Worm (Caenorhabditis elegans) whole organism, L2 larva: ENCODE data around the gene F58A3.4.
A peak's percentile ranks its signal among the peaks of the same experiment; 100 is the strongest.

Experiments used
- C34F6.9 ChIP-seq: fragments of 150-350 bp; optimal IDR thresholded peaks from 2 replicates; lab custom pipeline; 2014; ENCODE audit warnings: missing biosample characterization, missing genetic modification characterization
- F13H6.1 ChIP-seq: sonication (generic microtip); optimal IDR thresholded peaks from 2 replicates; lab custom pipeline; 2016; ENCODE audit warnings: missing genetic modification characterization, missing compliant biosample characterization
- R02D3.7 ChIP-seq: fragments of 150-350 bp; optimal IDR thresholded peaks from 2 replicates; lab custom pipeline; 2014; ENCODE audit warnings: missing biosample characterization, missing genetic modification characterization
- Y55F3AM.14 ChIP-seq: fragments of 200-800 bp; sonication (Bioruptor generic); optimal IDR thresholded peaks from 2 replicates; lab custom pipeline; 2018; ENCODE audit warnings: mild to moderate bottlenecking, missing genetic modification characterization, missing compliant biosample characterization
- ZK546.5 ChIP-seq: sonication (generic microtip); optimal IDR thresholded peaks from 2 replicates; lab custom pipeline; 2017; ENCODE audit warnings: missing biosample characterization, missing genetic modification characterization
- alr-1 ChIP-seq: fragments of 150-350 bp; optimal IDR thresholded peaks from 2 replicates; lab custom pipeline; 2014; ENCODE audit warnings: missing biosample characterization, missing genetic modification characterization
- aly-2 ChIP-seq: fragments of 150-350 bp; optimal IDR thresholded peaks from 2 replicates; lab custom pipeline; 2014; ENCODE audit warnings: missing biosample characterization, missing genetic modification characterization
- blmp-1 ChIP-seq: sonication (generic microtip); optimal IDR thresholded peaks from 2 replicates; lab custom pipeline; 2017; ENCODE audit warnings: missing genetic modification characterization, mild to moderate bottlenecking, missing compliant biosample characterization, antibody characterized with exemption, moderate library complexity; ENCODE audit not compliant: insufficient read depth
- ceh-16 ChIP-seq: fragments of 150-350 bp; optimal IDR thresholded peaks from 2 replicates; lab custom pipeline; 2014; ENCODE audit warnings: missing biosample characterization, missing genetic modification characterization
- ceh-82 ChIP-seq: fragments of 150-350 bp; optimal IDR thresholded peaks from 2 replicates; lab custom pipeline; 2014; ENCODE audit warnings: missing biosample characterization, missing genetic modification characterization
- dmd-4 ChIP-seq: sonication (generic microtip); optimal IDR thresholded peaks from 2 replicates; lab custom pipeline; 2017; ENCODE audit warnings: missing biosample characterization, missing genetic modification characterization
- egl-27 ChIP-seq: sonication (generic microtip); optimal IDR thresholded peaks from 3 replicates; lab custom pipeline; 2017; ENCODE audit warnings: missing biosample characterization, missing genetic modification reagents, missing genetic modification characterization
- elt-1 ChIP-seq: fragments of 150-350 bp; optimal IDR thresholded peaks from 2 replicates; lab custom pipeline; 2014; ENCODE audit warnings: missing biosample characterization, missing genetic modification characterization
- fos-1 ChIP-seq: fragments of 150-350 bp; optimal IDR thresholded peaks from 2 replicates; lab custom pipeline; 2014; ENCODE audit warnings: missing biosample characterization, missing genetic modification characterization
- gmeb-1 ChIP-seq: fragments of 150-350 bp; optimal IDR thresholded peaks from 2 replicates; lab custom pipeline; 2014; ENCODE audit warnings: missing biosample characterization, missing genetic modification characterization
- lin-11 ChIP-seq: fragments of 150-350 bp; sonication (generic microtip); optimal IDR thresholded peaks from 2 replicates; lab custom pipeline; 2014; ENCODE audit warnings: missing biosample characterization, missing genetic modification characterization, inconsistent platforms, mixed read lengths
- lin-13 ChIP-seq: fragments of 150-350 bp; optimal IDR thresholded peaks from 2 replicates; lab custom pipeline; 2014; ENCODE audit warnings: missing biosample characterization, missing genetic modification reagents, missing genetic modification characterization
- mab-5 ChIP-seq: fragments of 150-350 bp; optimal IDR thresholded peaks from 2 replicates; lab custom pipeline; 2014; ENCODE audit warnings: missing biosample characterization, missing genetic modification characterization
- mbf-1 ChIP-seq: sonication (generic microtip); optimal IDR thresholded peaks from 2 replicates; lab custom pipeline; 2017; ENCODE audit warnings: missing biosample characterization, missing genetic modification characterization
- mdl-1 ChIP-seq, 2 experiments: fragments of 150-350 bp in 1 of 2; sonication (generic microtip) in 1 of 2; optimal IDR thresholded peaks; 2 replicates each; lab custom pipeline; 2017; ENCODE audit warnings: missing biosample characterization in 2 of 2, missing genetic modification characterization in 2 of 2
- nhr-10 ChIP-seq: sonication (generic microtip); optimal IDR thresholded peaks from 2 replicates; lab custom pipeline; 2017; ENCODE audit warnings: missing biosample characterization, missing genetic modification characterization
- nhr-11 ChIP-seq: fragments of 150-350 bp; optimal IDR thresholded peaks from 2 replicates; lab custom pipeline; 2014; ENCODE audit warnings: missing biosample characterization, missing genetic modification characterization
- nhr-12 ChIP-seq: fragments of 150-350 bp; optimal IDR thresholded peaks from 2 replicates; lab custom pipeline; 2014; ENCODE audit warnings: missing biosample characterization, missing genetic modification characterization
- nhr-129 ChIP-seq: fragments of 150-350 bp; optimal IDR thresholded peaks from 2 replicates; lab custom pipeline; 2014; ENCODE audit warnings: missing biosample characterization, missing genetic modification characterization
- nhr-21 ChIP-seq: fragments of 150-350 bp; optimal IDR thresholded peaks from 2 replicates; lab custom pipeline; 2014; ENCODE audit warnings: missing biosample characterization, missing genetic modification characterization
- nhr-23 ChIP-seq: fragments of 150-350 bp; optimal IDR thresholded peaks from 2 replicates; lab custom pipeline; 2014; ENCODE audit warnings: missing biosample characterization, missing genetic modification reagents, missing genetic modification characterization
- nhr-237 ChIP-seq: fragments of 150-350 bp; optimal IDR thresholded peaks from 2 replicates; lab custom pipeline; 2014; ENCODE audit warnings: missing biosample characterization, missing genetic modification characterization
- nhr-25 ChIP-seq: fragments of 150-350 bp; sonication (generic microtip); optimal IDR thresholded peaks from 3 replicates; lab custom pipeline; 2014; ENCODE audit warnings: missing biosample characterization, missing genetic modification characterization
- nhr-6 ChIP-seq: fragments of 150-350 bp; optimal IDR thresholded peaks from 2 replicates; lab custom pipeline; 2014; ENCODE audit warnings: missing biosample characterization, missing genetic modification characterization
- peb-1 ChIP-seq: fragments of 150-350 bp; optimal IDR thresholded peaks from 2 replicates; lab custom pipeline; 2014; ENCODE audit warnings: missing biosample characterization, missing genetic modification characterization
- sem-4 ChIP-seq: fragments of 150-350 bp; optimal IDR thresholded peaks from 2 replicates; lab custom pipeline; 2014; ENCODE audit warnings: missing biosample characterization, missing genetic modification reagents, missing genetic modification characterization
- sma-3 ChIP-seq: sonication (generic microtip); optimal IDR thresholded peaks from 2 replicates; lab custom pipeline; 2016; ENCODE audit warnings: missing genetic modification reagents, missing genetic modification characterization, missing compliant biosample characterization
- snpc-4 ChIP-seq: fragments of 150-350 bp; optimal IDR thresholded peaks from 2 replicates; lab custom pipeline; 2014; ENCODE audit warnings: missing biosample characterization, missing genetic modification characterization
- unc-39 ChIP-seq: fragments of 150-350 bp; optimal IDR thresholded peaks from 2 replicates; lab custom pipeline; 2014; ENCODE audit warnings: missing biosample characterization, missing genetic modification characterization
- unc-62 ChIP-seq: fragments of 150-350 bp; optimal IDR thresholded peaks from 2 replicates; lab custom pipeline; 2014; ENCODE audit warnings: missing biosample characterization, missing genetic modification reagents, missing genetic modification characterization
- zag-1 ChIP-seq: fragments of 150-350 bp; optimal IDR thresholded peaks from 2 replicates; lab custom pipeline; 2014; ENCODE audit warnings: missing biosample characterization, missing genetic modification characterization
- ztf-1 ChIP-seq: fragments of 200-800 bp; sonication (Bioruptor generic); conservative IDR thresholded peaks from 2 replicates; pipeline ENCODE4 v1.3.6; 2022; ENCODE audit warnings: missing genetic modification characterization, missing compliant biosample characterization
- ztf-11 ChIP-seq: sonication (generic microtip); optimal IDR thresholded peaks from 2 replicates; lab custom pipeline; 2017; ENCODE audit warnings: missing biosample characterization, missing genetic modification characterization
- ztf-4 ChIP-seq: fragments of 150-350 bp; optimal IDR thresholded peaks from 2 replicates; lab custom pipeline; 2014; ENCODE audit warnings: missing biosample characterization, missing genetic modification characterization

The F58A3.4 gene

ce11 chrX:11031047-11031695 is 20.7 kb upstream of the F58A3.4 start (continued):
- peak; percentile 37 for TF ChIP-seq ZK546.5 (tag; lab: Kevin White, UChicago)
- peak; percentile 96 for TF ChIP-seq sem-4
- peak; percentile 32 for TF ChIP-seq nhr-11
- peak; percentile 37 for TF ChIP-seq peb-1 (tag; lab: Kevin White, UChicago)
- TF ChIP-seq mab-5: peak; percentile 65
- peak; percentile 8 for TF ChIP-seq snpc-4 (tag; lab: Kevin White, UChicago)
- TF ChIP-seq Y55F3AM.14: peak; percentile 83
- TF ChIP-seq mbf-1: no peak
- TF ChIP-seq nhr-21 (tag; lab: Kevin White, UChicago): peak; percentile 90
- TF ChIP-seq nhr-6: peak; percentile 82
- TF ChIP-seq egl-27: peak; percentile 92
- TF ChIP-seq ztf-11: no peak
- TF ChIP-seq sma-3 (GFP tag; lab: Kevin White, UChicago): peak; percentile 93
- TF ChIP-seq zag-1 (tag; lab: Kevin White, UChicago): peak; percentile 92
- peak; percentile 93 for TF ChIP-seq C34F6.9 (tag; lab: Kevin White, UChicago)
- TF ChIP-seq fos-1 (tag; lab: Kevin White, UChicago): peak; percentile 59
- TF ChIP-seq unc-39 (tag; lab: Kevin White, UChicago): peak; percentile 9
- TF ChIP-seq mdl-1 (tag; optimal IDR thresholded peaks at IDR 0.05; lab: Kevin White, UChicago): peak; percentile 86 to 92
- TF ChIP-seq nhr-129: peak; percentile 92
- TF ChIP-seq nhr-23: no peak
- TF ChIP-seq ztf-1 (GFP tag; lab: Robert Waterston, UW): no peak
- no peak for TF ChIP-seq aly-2 (tag; lab: Kevin White, UChicago)
- TF ChIP-seq elt-1 (tag; lab: Kevin White, UChicago): no peak
- TF ChIP-seq, all 48 proteins: peak for 34

- TF ChIP-seq lin-11 (no peak), nhr-25 (tag; lab: Kevin White, UChicago) (no peak), ztf-4 (no peak), mbf-1 (no peak), snpc-4 (tag; lab: Kevin White, UChicago) (no peak), C34F6.9 (tag; lab: Kevin White, UChicago) (no peak), nhr-10 (tag; lab: Kevin White, UChicago) (no peak), nhr-6 (no peak), gmeb-1 (no peak), nhr-11 (no peak), F13H6.1 (tag; lab: Kevin White, UChicago) (no peak), mab-5 (no peak), nhr-12 (tag; lab: Kevin White, UChicago) (no peak), nhr-129 (no peak), sem-4 (no peak), ceh-16 (tag; lab: Kevin White, UChicago) (no peak), R02D3.7 (no peak), lin-13 (GFP tag; lab: Kevin White, UChicago) (no peak)
Observed at ce11 chrX:11028617-11029016, 18.2 kb upstream of the F58A3.4 start, which contains the start of gene ldb-1. Gene ldb-1 (plus strand): TSS chrX:11028917.

- no peak for TF ChIP-seq F13H6.1 (tag; lab: Kevin White, UChicago)
Observed at ce11 chrX:11016100-11016499, 5.6 kb upstream of the F58A3.4 start, which contains the start of gene egl-15. Gene egl-15 (plus strand): TSS chrX:11016400.

ce11 chrX:11014394-11015280 is 4.2 kb upstream of the F58A3.4 start:
- TF ChIP-seq nhr-21 (tag; lab: Kevin White, UChicago): peak; percentile 4
- peak; percentile 35 for TF ChIP-seq egl-27
- peak; percentile 20 for TF ChIP-seq sma-3 (GFP tag; lab: Kevin White, UChicago)
- no peak for TF ChIP-seq ztf-1 (GFP tag; lab: Robert Waterston, UW)
- TF ChIP-seq dmd-4 (tag; lab: Kevin White, UChicago): no peak
- TF ChIP-seq nhr-237 (tag; lab: Kevin White, UChicago): no peak
- peak; percentile 29 for TF ChIP-seq gmeb-1
- TF ChIP-seq alr-1 (tag; lab: Kevin White, UChicago): no peak
- TF ChIP-seq ceh-82: no peak
- peak; percentile 43 for TF ChIP-seq nhr-25 (tag; lab: Kevin White, UChicago)
- peak; percentile 21 for TF ChIP-seq blmp-1 (tag; lab: Kevin White, UChicago)
- peak; percentile 0 for TF ChIP-seq nhr-129
- TF ChIP-seq aly-2 (tag; lab: Kevin White, UChicago): no peak
- TF ChIP-seq unc-62: peak; percentile 1
